Fruit fly (Drosophila melanogaster) whole organism, adult: ENCODE data around the gene Ac76E.

Experiments used
- CG11617 ChIP-seq: fragments of 200-800 bp; sonication (Bioruptor generic); optimal IDR thresholded peaks from 2 replicates; lab custom pipeline; 2017; ENCODE audit warnings: mild to moderate bottlenecking, missing biosample characterization, missing genetic modification reagents, missing genetic modification characterization
- CG12768 ChIP-seq: fragments of 200-800 bp; sonication (Bioruptor generic); optimal IDR thresholded peaks from 2 replicates; lab custom pipeline; 2017; ENCODE audit warnings: missing biosample characterization, missing genetic modification characterization, mild to moderate bottlenecking, moderate library complexity, missing genetic modification reagents
- CG1620 ChIP-seq: fragments of 200-800 bp; sonication (Bioruptor generic); optimal IDR thresholded peaks from 2 replicates; lab custom pipeline; 2016; ENCODE audit warnings: missing biosample characterization, missing genetic modification characterization
- Clk ChIP-seq: fragments of 200-800 bp; sonication (Bioruptor generic); optimal IDR thresholded peaks from 2 replicates; lab custom pipeline; 2017; ENCODE audit warnings: missing biosample characterization, missing genetic modification characterization
- cic ChIP-seq: fragments of 200-800 bp; sonication (Bioruptor generic); optimal IDR thresholded peaks from 2 replicates; lab custom pipeline; 2017; ENCODE audit warnings: missing biosample characterization, mild to moderate bottlenecking, missing genetic modification characterization, moderate library complexity
- cnc ChIP-seq, 2 experiments: fragments of >200 bp; optimal IDR thresholded peaks; 2 replicates each; lab custom pipeline; 2017

DNA sequence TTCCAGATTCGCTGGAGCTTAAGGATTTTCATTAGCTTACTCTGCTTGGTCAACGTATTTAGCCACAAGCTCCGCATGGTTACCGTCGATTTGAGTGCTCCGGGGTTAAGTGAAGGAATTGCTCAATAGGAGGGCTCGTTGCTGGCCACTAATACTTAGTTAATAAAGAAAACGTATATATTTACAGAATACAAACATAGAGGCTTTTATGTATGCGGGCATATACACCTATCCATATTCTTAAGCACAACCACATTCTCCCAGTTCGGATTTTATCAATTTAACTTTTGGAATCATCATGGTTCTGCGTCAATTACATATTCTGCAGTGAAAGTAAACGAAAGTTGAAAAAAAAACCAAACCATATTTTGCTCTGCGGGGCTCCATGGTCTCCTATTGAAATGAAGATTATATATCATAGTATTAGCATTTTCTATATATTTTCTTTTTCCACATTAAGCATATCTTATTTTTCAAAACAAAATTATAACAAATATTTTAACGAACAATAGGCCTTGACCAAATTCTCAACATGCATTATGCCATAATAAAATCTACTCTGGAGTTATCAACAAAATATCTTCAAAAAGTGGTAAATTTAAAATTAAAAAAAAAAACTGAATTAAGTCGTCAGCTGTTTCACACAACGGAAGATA, 61.1 kb downstream of the Ac76E start, which contains the start of the genes Tom20 and Gabat:
- TF ChIP-seq cnc (optimal IDR thresholded peaks at IDR 0.05; lab: Kevin White, UChicago) = no peak
- no peak for TF ChIP-seq Clk
- TF ChIP-seq CG1620 (GFP tag; lab: Kevin White, UChicago) = no peak
- TF ChIP-seq CG12768 (GFP tag; lab: Kevin White, UChicago) = peak; percentile 45
- TF ChIP-seq CG11617 (GFP tag; lab: Kevin White, UChicago) = no peak
- no peak for TF ChIP-seq cic (GFP tag; lab: Kevin White, UChicago)
